Fruit fly (Drosophila melanogaster) whole organism, prepupa: Measurements from ENCODE around the gene CG18745.

Source experiments
- CG10669 ChIP-seq: fragments of 200-800 bp; sonication (Bioruptor generic); optimal IDR thresholded peaks from 3 replicates; lab custom pipeline; 2018; ENCODE audit warnings: missing biosample characterization, mild to moderate bottlenecking, missing genetic modification characterization, moderate library complexity
- CG11294 ChIP-seq: fragments of 200-800 bp; sonication (Bioruptor generic); IDR thresholded peaks from 2 replicates; pipeline ENCODE4 v1.3.6; 2022; ENCODE audit warnings: missing biosample characterization, missing genetic modification characterization
- CG11762 ChIP-seq: fragments of 200-800 bp; sonication (Bioruptor generic); optimal IDR thresholded peaks from 3 replicates; lab custom pipeline; 2016; ENCODE audit warnings: missing biosample characterization, missing genetic modification characterization; ENCODE audit not compliant: insufficient read depth
- CG11902 ChIP-seq: fragments of 200-800 bp; sonication (Bioruptor generic); optimal IDR thresholded peaks from 3 replicates; lab custom pipeline; 2016; ENCODE audit warnings: missing biosample characterization, missing genetic modification characterization
- CG15336 ChIP-seq: fragments of 200-800 bp; sonication (Bioruptor generic); IDR thresholded peaks from 2 replicates; pipeline ENCODE4 v1.3.6; 2022; ENCODE audit warnings: missing biosample characterization, missing genetic modification characterization
- CG16779 ChIP-seq: fragments of 200-800 bp; sonication (Bioruptor generic); optimal IDR thresholded peaks from 3 replicates; lab custom pipeline; 2017; ENCODE audit warnings: missing biosample characterization, mild to moderate bottlenecking, missing genetic modification characterization
- CG3032 ChIP-seq: fragments of 200-800 bp; optimal IDR thresholded peaks from 2 replicates; lab custom pipeline; 2019; ENCODE audit warnings: missing biosample characterization, mild to moderate bottlenecking, missing genetic modification characterization, moderate library complexity
- CG31627 ChIP-seq: fragments of 200-800 bp; sonication (Bioruptor generic); optimal IDR thresholded peaks from 3 replicates; lab custom pipeline; 2016; ENCODE audit warnings: missing biosample characterization, missing genetic modification characterization
- CG34406 ChIP-seq: fragments of 200-800 bp; sonication (Bioruptor generic); optimal IDR thresholded peaks from 3 replicates; lab custom pipeline; 2016; ENCODE audit warnings: missing biosample characterization, missing genetic modification characterization
- CG3919 ChIP-seq: fragments of 200-800 bp; sonication (Bioruptor generic); optimal IDR thresholded peaks from 3 replicates; lab custom pipeline; 2016; ENCODE audit warnings: missing biosample characterization, missing genetic modification characterization
- CG6276 ChIP-seq: fragments of 200-800 bp; sonication (Bioruptor generic); optimal IDR thresholded peaks from 2 replicates; lab custom pipeline; 2017; ENCODE audit warnings: missing biosample characterization, mild to moderate bottlenecking, missing genetic modification characterization
- CG6808 ChIP-seq: fragments of 200-800 bp; sonication (Bioruptor generic); optimal IDR thresholded peaks from 3 replicates; lab custom pipeline; 2017; ENCODE audit warnings: missing biosample characterization, missing genetic modification characterization, mild to moderate bottlenecking, moderate library complexity, missing genetic modification reagents
- CG8632 ChIP-seq: fragments of 200-800 bp; sonication (Bioruptor generic); optimal IDR thresholded peaks from 3 replicates; lab custom pipeline; 2016; ENCODE audit warnings: missing biosample characterization, missing genetic modification characterization
- CG9139 ChIP-seq: fragments of 200-800 bp; sonication (Bioruptor generic); optimal IDR thresholded peaks from 3 replicates; lab custom pipeline; 2017; ENCODE audit warnings: missing biosample characterization, mild to moderate bottlenecking, missing genetic modification characterization
- Eip75B ChIP-seq: fragments of 200-800 bp; sonication (Bioruptor generic); optimal IDR thresholded peaks from 3 replicates; lab custom pipeline; 2016; ENCODE audit warnings: missing biosample characterization, missing genetic modification characterization
- Eip78C ChIP-seq: fragments of 200-800 bp; sonication (Bioruptor generic); peaks from one replicate; lab custom pipeline; 2016; ENCODE audit warnings: missing biosample characterization, missing genetic modification characterization
- Ets21C ChIP-seq: fragments of 200-800 bp; sonication (Bioruptor generic); optimal IDR thresholded peaks from 3 replicates; lab custom pipeline; 2016; ENCODE audit warnings: missing biosample characterization, missing genetic modification characterization
- Gug ChIP-seq: fragments of 200-800 bp; sonication (Bioruptor generic); IDR thresholded peaks from 2 replicates; pipeline ENCODE4 v1.3.6; 2022; ENCODE audit warnings: missing biosample characterization, missing genetic modification characterization
- Lpt ChIP-seq: fragments of 200-800 bp; sonication (Bioruptor generic); optimal IDR thresholded peaks from 3 replicates; lab custom pipeline; 2016; ENCODE audit warnings: missing biosample characterization, missing genetic modification characterization
- OdsH ChIP-seq: fragments of 200-800 bp; sonication (Bioruptor generic); optimal IDR thresholded peaks from 3 replicates; lab custom pipeline; 2016; ENCODE audit warnings: missing biosample characterization, missing genetic modification characterization
- Smox ChIP-seq: fragments of 200-800 bp; sonication (Bioruptor generic); optimal IDR thresholded peaks from 3 replicates; lab custom pipeline; 2016; ENCODE audit warnings: missing biosample characterization, missing genetic modification characterization
- Sox14 ChIP-seq: fragments of 200-800 bp; sonication (Bioruptor generic); optimal IDR thresholded peaks from 3 replicates; lab custom pipeline; 2016; ENCODE audit warnings: missing biosample characterization, missing genetic modification characterization
- Sox15 ChIP-seq: fragments of 200-800 bp; sonication (Bioruptor generic); optimal IDR thresholded peaks from 3 replicates; lab custom pipeline; 2016; ENCODE audit warnings: missing biosample characterization, missing genetic modification characterization
- achi ChIP-seq: fragments of 200-800 bp; sonication (Bioruptor generic); optimal IDR thresholded peaks from 3 replicates; lab custom pipeline; 2016; ENCODE audit warnings: missing biosample characterization, missing genetic modification characterization
- cyc ChIP-seq: fragments of 200-800 bp; sonication (Bioruptor generic); optimal IDR thresholded peaks from 3 replicates; lab custom pipeline; 2016; ENCODE audit warnings: missing biosample characterization, missing genetic modification characterization
- dac ChIP-seq: fragments of 200-800 bp; sonication (Bioruptor generic); optimal IDR thresholded peaks from 2 replicates; lab custom pipeline; 2017; ENCODE audit warnings: missing biosample characterization, mild to moderate bottlenecking, missing genetic modification characterization
- eg ChIP-seq: fragments of 200-800 bp; sonication (Bioruptor generic); IDR thresholded peaks from 3 replicates; pipeline ENCODE4 v1.3.6; 2022; ENCODE audit warnings: missing biosample characterization, missing genetic modification characterization
- esn ChIP-seq: fragments of 200-800 bp; sonication (Bioruptor generic); optimal IDR thresholded peaks from 2 replicates; lab custom pipeline; 2016; ENCODE audit warnings: missing biosample characterization, mild to moderate bottlenecking, missing genetic modification characterization, moderate library complexity
- fd59A ChIP-seq: fragments of 200-800 bp; sonication (Bioruptor generic); optimal IDR thresholded peaks from 2 replicates; lab custom pipeline; 2017; ENCODE audit warnings: missing biosample characterization, mild to moderate bottlenecking, missing genetic modification characterization, missing genetic modification reagents
- fd85E ChIP-seq: fragments of 200-800 bp; sonication (Bioruptor generic); optimal IDR thresholded peaks from 3 replicates; lab custom pipeline; 2016; ENCODE audit warnings: missing biosample characterization, missing genetic modification characterization
- lz ChIP-seq: fragments of 200-800 bp; sonication (Bioruptor generic); optimal IDR thresholded peaks from 3 replicates; lab custom pipeline; 2016; ENCODE audit warnings: missing biosample characterization, missing genetic modification characterization
- net ChIP-seq: fragments of 200-800 bp; sonication (Bioruptor generic); optimal IDR thresholded peaks from 3 replicates; lab custom pipeline; 2016; ENCODE audit warnings: missing biosample characterization, missing genetic modification characterization
- pdm3 ChIP-seq: fragments of 200-800 bp; sonication (Bioruptor generic); optimal IDR thresholded peaks from 3 replicates; lab custom pipeline; 2016; ENCODE audit warnings: missing biosample characterization, missing genetic modification characterization
- salr ChIP-seq, 2 experiments: fragments of 200-800 bp; sonication (Bioruptor generic); optimal IDR thresholded peaks; 3 replicates each; lab custom pipeline; 2016 to 2018; ENCODE audit warnings: missing biosample characterization in 2 of 2, missing genetic modification characterization in 2 of 2, mild to moderate bottlenecking in 1 of 2
- ss ChIP-seq, 2 experiments: fragments of 200-800 bp; sonication (Bioruptor generic); optimal IDR thresholded peaks; 2 replicates in 1 of 2; 3 replicates in 1 of 2; lab custom pipeline; 2017 to 2018; ENCODE audit warnings: mild to moderate bottlenecking in 2 of 2, missing biosample characterization in 2 of 2, missing genetic modification characterization in 2 of 2, moderate library complexity in 1 of 2
- svp ChIP-seq: fragments of 200-800 bp; sonication (Bioruptor generic); peaks from one replicate; lab custom pipeline; 2016; ENCODE audit warnings: missing biosample characterization, missing genetic modification characterization
- topi ChIP-seq: fragments of 200-800 bp; sonication (Bioruptor generic); optimal IDR thresholded peaks from 3 replicates; lab custom pipeline; 2016; ENCODE audit warnings: missing biosample characterization, missing genetic modification characterization
- vri ChIP-seq: fragments of 200-800 bp; sonication (Bioruptor generic); optimal IDR thresholded peaks from 3 replicates; lab custom pipeline; 2016; ENCODE audit warnings: missing biosample characterization, mild to moderate bottlenecking, missing genetic modification characterization

The CG18745 gene

DNA sequence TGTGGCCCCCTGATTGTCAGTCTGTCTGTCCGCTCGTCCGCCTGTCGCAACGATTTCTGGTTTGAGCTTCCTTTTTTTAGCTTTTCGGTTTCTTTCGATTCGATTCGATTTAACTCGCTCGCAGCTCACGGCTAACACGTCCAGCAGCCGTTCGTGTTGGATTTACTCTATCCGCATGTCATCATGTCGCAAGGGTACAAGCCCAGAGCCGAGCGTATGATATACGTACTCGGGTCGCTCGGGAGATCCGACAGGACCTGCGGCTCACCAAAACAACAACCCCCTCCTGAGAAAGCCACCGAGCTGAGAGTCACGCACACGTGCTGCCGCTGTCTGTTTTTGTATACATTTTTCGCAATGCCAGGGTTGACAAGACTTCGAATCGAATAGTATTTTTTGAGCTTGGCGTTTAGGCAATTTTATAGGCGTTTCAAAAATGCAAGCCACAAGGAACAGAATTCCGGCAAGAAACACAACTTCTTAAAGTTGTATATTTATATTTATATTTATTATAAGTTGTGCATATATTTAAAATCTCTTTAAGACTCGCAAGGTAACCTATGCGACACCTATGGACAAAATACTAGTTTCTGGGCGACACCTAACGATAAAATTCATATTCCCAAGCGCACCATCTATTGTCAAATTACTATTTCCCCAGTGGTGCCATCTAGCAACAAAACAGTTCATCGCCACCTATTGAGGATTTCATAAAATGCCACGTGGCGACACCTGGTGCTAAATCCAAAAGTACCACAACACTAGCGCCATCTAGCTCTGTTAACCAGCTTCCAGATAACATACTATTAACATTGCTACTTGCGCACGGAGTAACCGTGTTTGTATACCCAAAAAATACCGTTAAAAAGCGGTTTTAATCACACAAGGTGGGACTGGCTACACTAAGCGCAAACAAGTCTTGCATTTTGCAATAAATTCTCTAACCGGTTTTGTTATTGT, 24.0 kb upstream of the CG18745 start, which contains the start of the genes CG2993 and sgll (continued):
- TF ChIP-seq eg (peak; percentile 56; the same call in 2 of the 3 replicates), Sox15 (peak; percentile 80), CG16779 (tag; lab: Kevin White, UChicago) (peak; percentile 18), Sox14 (GFP tag; lab: Kevin White, UChicago) (peak; percentile 82), svp (peak; percentile 87), OdsH (peak; percentile 88), CG11294 (peak; percentile 41; the same call in 1 of the 2 replicates), net (GFP tag; lab: Kevin White, UChicago) (peak; percentile 55), Ets21C (peak; percentile 80), topi (GFP tag; lab: Kevin White, UChicago) (peak; percentile 71), CG10669 (GFP tag; lab: Kevin White, UChicago) (peak; percentile 66), ss (GFP tag; optimal IDR thresholded peaks at IDR 0.05; lab: Kevin White, UChicago) (no peak), Lpt (GFP tag; lab: Kevin White, UChicago) (peak; percentile 41), CG3919 (GFP tag; lab: Kevin White, UChicago) (peak; percentile 85), pdm3 (GFP tag; lab: Kevin White, UChicago) (peak; percentile 85), CG11902 (GFP tag; lab: Kevin White, UChicago) (peak; percentile 82), salr (GFP tag; optimal IDR thresholded peaks at IDR 0.05; lab: Kevin White, UChicago) (peak in 1 of 2 experiments; percentile 88), dac (peak; percentile 83), fd59A (GFP tag; lab: Kevin White, UChicago) (peak; percentile 48), CG9139 (GFP tag; lab: Kevin White, UChicago) (no peak), fd85E (GFP tag; lab: Kevin White, UChicago) (peak; percentile 20), Eip78C (GFP tag; lab: Kevin White, UChicago) (peak; percentile 91), esn (GFP tag; lab: Kevin White, UChicago) (peak; percentile 90), vri (GFP tag; lab: Kevin White, UChicago) (peak; percentile 64), Eip75B (GFP tag; lab: Kevin White, UChicago) (peak; percentile 49), CG6276 (GFP tag; lab: Kevin White, UChicago) (no peak), Smox (GFP tag; lab: Kevin White, UChicago) (peak; percentile 79), Gug (GFP tag; lab: Robert Waterston, UW) (peak; percentile 28; the same call in 1 of the 2 replicates), CG31627 (GFP tag; lab: Kevin White, UChicago) (peak; percentile 97)

DNA sequence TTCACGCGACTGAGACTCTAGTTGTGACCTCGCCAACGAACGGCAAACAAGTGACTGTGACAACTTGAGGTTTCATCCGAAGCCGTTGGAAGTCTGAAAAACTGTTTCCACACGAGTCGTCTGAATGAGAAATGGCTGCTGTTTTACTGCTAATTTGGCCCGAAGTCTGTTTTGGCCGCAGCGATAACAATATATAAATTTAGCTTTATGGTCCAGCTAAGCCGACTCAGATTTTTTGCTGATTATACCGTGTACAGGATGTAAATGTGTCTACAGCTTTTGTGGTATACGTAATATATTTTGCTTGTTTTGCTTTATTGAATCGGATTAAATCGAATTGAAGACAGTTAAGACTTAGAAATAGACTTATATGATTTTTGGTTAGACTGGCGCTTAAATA, 18.4 kb upstream of the CG18745 start, which contains the start of gene CG18268:
Gene CG18268, minus strand, starts transcription at position 101 of the 400 bp plus-strand sequence.
- no peak for TF ChIP-seq CG11762 (GFP tag; lab: Kevin White, UChicago)
- TF ChIP-seq topi (GFP tag; lab: Kevin White, UChicago) = no peak
- TF ChIP-seq CG31627 (GFP tag; lab: Kevin White, UChicago) = no peak
- TF ChIP-seq lz (GFP tag; lab: Kevin White, UChicago) = no peak
- no peak for TF ChIP-seq cyc (GFP tag; lab: Kevin White, UChicago)
- TF ChIP-seq CG3919 (GFP tag; lab: Kevin White, UChicago) = no peak
- TF ChIP-seq CG34406 (GFP tag; lab: Kevin White, UChicago) = no peak
- no peak for TF ChIP-seq CG15336 (GFP tag; lab: Robert Waterston, UW)
- TF ChIP-seq CG10669 (GFP tag; lab: Kevin White, UChicago) = no peak
- no peak for TF ChIP-seq CG6808 (GFP tag; lab: Kevin White, UChicago)
- TF ChIP-seq achi = no peak
- no peak for TF ChIP-seq CG3032 (tag; lab: Kevin White, UChicago)
- TF ChIP-seq Lpt (GFP tag; lab: Kevin White, UChicago) = no peak
- no peak for TF ChIP-seq CG8632 (GFP tag; lab: Kevin White, UChicago)
- no peak for TF ChIP-seq Eip75B (GFP tag; lab: Kevin White, UChicago)
- TF ChIP-seq, all 60 proteins: peak for 0
